Worm (Caenorhabditis elegans) whole organism, L1 larva: ENCODE data around the gene Y53F4B.24.
"Not testable (repeated sequence)": the region's sequence is repeated elsewhere in the genome, so short reads cannot be mapped to it uniquely, and the experiment has no call there.

Source experiments
- C04F5.9 ChIP-seq: sonication (generic microtip); optimal IDR thresholded peaks from 2 replicates; lab custom pipeline; 2016; ENCODE audit warnings: missing genetic modification characterization, missing compliant biosample characterization
- C16A3.4 ChIP-seq: fragments of 150-350 bp; optimal IDR thresholded peaks from 2 replicates; lab custom pipeline; 2014; ENCODE audit warnings: missing biosample characterization, missing genetic modification characterization
- blmp-1 ChIP-seq: fragments of 150-350 bp; optimal IDR thresholded peaks from 2 replicates; lab custom pipeline; 2014; ENCODE audit warnings: missing biosample characterization, missing genetic modification characterization
- ceh-8 ChIP-seq: fragments of 200-800 bp; sonication (Bioruptor generic); optimal IDR thresholded peaks from 2 replicates; lab custom pipeline; 2018; ENCODE audit warnings: mild to moderate bottlenecking, missing genetic modification characterization, moderate library complexity, missing compliant biosample characterization
- efl-1 ChIP-seq, 4 experiments: fragments of 150-350 bp; optimal IDR thresholded peaks in 3 of 4; peaks in 1 of 4; 1 replicate in 1 of 4; 2 replicates in 3 of 4; lab custom pipeline; 2014; ENCODE audit warnings: missing biosample characterization in 2 of 4, missing genetic modification characterization in 2 of 4, missing genetic modification reagents in 2 of 4
- efl-3 ChIP-seq: fragments of 200-800 bp; sonication (Bioruptor generic); optimal IDR thresholded peaks from 2 replicates; lab custom pipeline; 2018; ENCODE audit warnings: mild to moderate bottlenecking, missing genetic modification characterization, missing compliant biosample characterization
- egl-27 ChIP-seq, 2 experiments: fragments of 150-350 bp in 1 of 2; sonication (generic microtip); optimal IDR thresholded peaks; 3 replicates each; lab custom pipeline; 2017 to 2018; ENCODE audit warnings: missing biosample characterization in 2 of 2, missing genetic modification characterization in 2 of 2, missing genetic modification reagents in 2 of 2
- elt-2 ChIP-seq: sonication (generic microtip); optimal IDR thresholded peaks from 2 replicates; lab custom pipeline; 2016; ENCODE audit warnings: missing genetic modification characterization, mild to moderate bottlenecking, inconsistent platforms, missing compliant biosample characterization, missing genetic modification reagents
- elt-3 ChIP-seq, 6 experiments: fragments of 150-350 bp in 1 of 6; sonication (generic microtip); optimal IDR thresholded peaks; 2 replicates each; lab custom pipeline; 2017 to 2018; ENCODE audit warnings: missing biosample characterization in 6 of 6, missing genetic modification characterization in 6 of 6, inconsistent platforms in 1 of 6
- fos-1 ChIP-seq: fragments of 150-350 bp; optimal IDR thresholded peaks from 2 replicates; lab custom pipeline; 2014; ENCODE audit warnings: missing biosample characterization, missing genetic modification characterization
- grh-1 ChIP-seq: fragments of 200-800 bp; sonication (Bioruptor generic); IDR thresholded peaks from 2 replicates; pipeline ENCODE4 v1.3.6; 2022; ENCODE audit warnings: missing genetic modification reagents, missing genetic modification characterization, missing compliant biosample characterization
- hpl-2 ChIP-seq: fragments of 150-350 bp; optimal IDR thresholded peaks from 2 replicates; lab custom pipeline; 2014; ENCODE audit warnings: missing biosample characterization, missing genetic modification reagents, missing genetic modification characterization
- isw-1 ChIP-seq: fragments of 200-800 bp; sonication (Bioruptor generic); IDR thresholded peaks from 2 replicates; pipeline ENCODE4 v1.3.6; 2022; ENCODE audit warnings: missing genetic modification characterization, missing compliant biosample characterization
- jun-1 ChIP-seq: fragments of 150-350 bp; optimal IDR thresholded peaks from 2 replicates; lab custom pipeline; 2014; ENCODE audit warnings: missing biosample characterization, missing genetic modification reagents, missing genetic modification characterization
- lin-13 ChIP-seq: fragments of 150-350 bp; optimal IDR thresholded peaks from 2 replicates; lab custom pipeline; 2014; ENCODE audit warnings: missing biosample characterization, missing genetic modification reagents, missing genetic modification characterization
- lin-15B ChIP-seq: fragments of 150-350 bp; sonication (generic microtip); optimal IDR thresholded peaks from 3 replicates; lab custom pipeline; 2014; ENCODE audit warnings: missing biosample characterization, missing genetic modification characterization
- mab-9 ChIP-seq: fragments of 200-800 bp; sonication (Bioruptor generic); IDR thresholded peaks from 2 replicates; pipeline ENCODE4 v1.3.6; 2022; ENCODE audit warnings: missing genetic modification reagents, missing genetic modification characterization, missing compliant biosample characterization
- mdl-1 ChIP-seq, 2 experiments: fragments of 150-350 bp; optimal IDR thresholded peaks; 2 replicates each; lab custom pipeline; 2014 to 2017; ENCODE audit warnings: missing biosample characterization in 2 of 2, missing genetic modification characterization in 2 of 2, inconsistent platforms in 1 of 2
- mef-2 ChIP-seq: fragments of 150-350 bp; optimal IDR thresholded peaks from 2 replicates; lab custom pipeline; 2014; ENCODE audit warnings: missing biosample characterization, missing genetic modification characterization
- nhr-20 ChIP-seq: sonication (generic microtip); optimal IDR thresholded peaks from 2 replicates; lab custom pipeline; 2016; ENCODE audit warnings: mild to moderate bottlenecking, missing genetic modification characterization, missing compliant biosample characterization
- nhr-28 ChIP-seq: fragments of 150-350 bp; optimal IDR thresholded peaks from 2 replicates; lab custom pipeline; 2014; ENCODE audit warnings: missing biosample characterization, missing genetic modification characterization
- nhr-71 ChIP-seq: sonication (generic microtip); optimal IDR thresholded peaks from 2 replicates; lab custom pipeline; 2016; ENCODE audit warnings: mild to moderate bottlenecking, missing genetic modification characterization, moderate library complexity, missing compliant biosample characterization
- nhr-76 ChIP-seq: sonication (generic microtip); optimal IDR thresholded peaks from 2 replicates; lab custom pipeline; 2017; ENCODE audit warnings: missing biosample characterization, missing genetic modification characterization
- nhr-85 ChIP-seq: sonication (generic microtip); peaks from one replicate; lab custom pipeline; 2016; ENCODE audit warnings: missing genetic modification characterization, inconsistent platforms, missing compliant biosample characterization
- pqm-1 ChIP-seq: sonication (generic microtip); optimal IDR thresholded peaks from 3 replicates; lab custom pipeline; 2017; ENCODE audit warnings: missing biosample characterization, missing genetic modification characterization
- swsn-7 ChIP-seq: sonication (generic microtip); optimal IDR thresholded peaks from 2 replicates; lab custom pipeline; 2016; ENCODE audit warnings: missing genetic modification characterization, missing compliant biosample characterization
- unc-130 ChIP-seq: fragments of 150-350 bp; optimal IDR thresholded peaks from 2 replicates; lab custom pipeline; 2017; ENCODE audit warnings: missing biosample characterization, missing genetic modification characterization, inconsistent platforms
- unc-86 ChIP-seq: sonication (generic microtip); optimal IDR thresholded peaks from 2 replicates; lab custom pipeline; 2016; ENCODE audit warnings: missing genetic modification characterization, missing compliant biosample characterization
- unc-98 ChIP-seq: fragments of 200-800 bp; sonication (Bioruptor generic); IDR thresholded peaks from 2 replicates; pipeline ENCODE4 v1.3.6; 2022; ENCODE audit warnings: missing genetic modification characterization, missing compliant biosample characterization
- zag-1 ChIP-seq: fragments of 150-350 bp; optimal IDR thresholded peaks from 2 replicates; lab custom pipeline; 2014; ENCODE audit warnings: missing biosample characterization, missing genetic modification characterization
- ztf-11 ChIP-seq, 2 experiments: sonication (generic microtip); optimal IDR thresholded peaks; 2 replicates each; lab custom pipeline; 2016 to 2017; ENCODE audit warnings: missing genetic modification characterization in 2 of 2, missing biosample characterization in 1 of 2, missing compliant biosample characterization in 1 of 2
- ztf-4 ChIP-seq: fragments of 150-350 bp; optimal IDR thresholded peaks from 2 replicates; lab custom pipeline; 2014; ENCODE audit warnings: missing biosample characterization, missing genetic modification characterization

Gene Y53F4B.24

DNA sequence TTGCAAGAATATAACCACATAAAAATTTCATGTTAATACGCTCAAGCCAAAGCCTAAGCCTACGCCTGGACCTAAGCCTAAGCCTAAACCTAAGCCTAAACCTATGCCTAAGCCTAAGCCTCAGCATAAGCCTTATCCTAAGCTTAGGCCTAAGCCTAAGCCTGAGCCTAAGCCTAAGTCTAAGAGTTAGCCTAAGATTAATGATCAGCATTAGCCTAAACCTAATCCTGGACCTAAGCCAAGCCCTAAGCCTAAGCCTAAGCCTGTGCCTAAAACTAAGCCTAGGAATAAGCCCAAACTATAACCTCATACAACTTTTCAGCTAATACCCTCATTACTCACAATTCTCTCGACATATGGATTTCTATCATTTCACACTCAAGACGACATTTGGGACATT, 24.1 kb upstream of the Y53F4B.24 start:
- TF ChIP-seq nhr-28 (tag; lab: Kevin White, UChicago), result no peak
- no peak for TF ChIP-seq unc-86
- TF ChIP-seq mef-2 (tag; lab: Kevin White, UChicago), result no peak
- no peak for TF ChIP-seq efl-1 (optimal IDR thresholded peaks at IDR 0.05; lab: Kevin White, UChicago)
- TF ChIP-seq efl-1 (GFP tag; optimal IDR thresholded peaks at IDR 0.05 in 1 of 2; lab: Kevin White, UChicago), result peak in 1 of 2 experiments; percentile 59
- TF ChIP-seq ceh-8 (GFP tag; lab: Kevin White, UChicago), result no peak
- TF ChIP-seq elt-3 (tag; optimal IDR thresholded peaks at IDR 0.05; lab: Kevin White, UChicago), result no peak
- TF ChIP-seq fos-1, result no peak

DNA sequence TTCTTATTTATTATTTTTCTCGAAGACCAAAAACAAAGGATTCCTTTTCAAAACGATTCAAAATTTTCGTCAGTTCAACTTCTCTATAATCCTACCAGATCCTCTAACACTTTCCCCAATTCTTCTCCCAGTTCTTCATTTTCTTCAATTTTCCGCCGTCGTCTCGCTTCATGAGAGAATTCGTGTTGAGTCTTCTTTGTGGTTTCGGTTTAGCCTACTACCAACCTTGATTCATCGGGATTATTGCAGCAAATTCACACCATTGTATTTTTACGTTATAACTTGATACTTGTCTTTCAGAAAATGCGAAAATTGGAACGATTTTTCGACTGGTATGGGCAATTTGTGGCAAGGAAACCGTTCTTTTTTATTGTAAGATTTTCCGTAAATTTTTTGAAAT, 23.6 kb upstream of the Y53F4B.24 start, which contains the start of gene ptr-20:
TSS of gene ptr-20 (plus strand) at position 301 of the 400 bp plus-strand sequence.
- TF ChIP-seq ztf-11 (tag; optimal IDR thresholded peaks at IDR 0.05; lab: Kevin White, UChicago), result no peak
- no peak for TF ChIP-seq C16A3.4 (tag; lab: Kevin White, UChicago)
- TF ChIP-seq egl-27 (tag; optimal IDR thresholded peaks at IDR 0.05; lab: Kevin White, UChicago), result no peak
- no peak for TF ChIP-seq nhr-76
- TF ChIP-seq pqm-1 (tag; lab: Kevin White, UChicago), result no peak
- TF ChIP-seq elt-2, result no peak

DNA sequence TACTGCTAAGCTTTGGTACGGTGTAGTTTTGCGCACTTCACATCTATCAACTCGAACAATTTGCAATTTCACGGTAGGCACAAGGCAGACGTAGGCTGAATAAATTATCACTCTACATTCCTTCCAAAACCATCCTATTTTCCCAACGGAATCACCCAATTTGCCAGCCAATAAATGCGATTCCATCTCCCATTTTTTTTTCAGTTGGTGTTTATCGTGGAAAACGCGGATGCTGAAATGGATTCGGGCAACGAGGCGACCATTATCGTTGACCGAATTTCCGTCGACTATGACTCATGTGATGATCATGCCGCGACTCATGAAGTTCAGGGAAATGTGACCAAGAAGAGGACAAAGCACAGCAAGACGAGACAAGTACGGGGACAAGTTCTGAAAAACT, 14.2 kb upstream of the Y53F4B.24 start:
- TF ChIP-seq ztf-4 (tag; lab: Kevin White, UChicago), result no peak
- TF ChIP-seq mdl-1 (tag; optimal IDR thresholded peaks at IDR 0.05; lab: Kevin White, UChicago), result no peak
- TF ChIP-seq unc-98 (GFP tag; lab: Robert Waterston, UW), result no peak
- TF ChIP-seq lin-13 (GFP tag; lab: Kevin White, UChicago), result no peak
- no peak for TF ChIP-seq efl-3 (GFP tag; lab: Kevin White, UChicago)
- TF ChIP-seq unc-86, result no peak
- no peak for TF ChIP-seq nhr-20 (tag; lab: Kevin White, UChicago)
- TF ChIP-seq grh-1 (GFP tag; lab: Robert Waterston, UW), result no peak
- TF ChIP-seq C04F5.9 (tag; lab: Kevin White, UChicago), result no peak
- no peak for TF ChIP-seq lin-15B (tag; lab: Kevin White, UChicago)
- no peak for TF ChIP-seq nhr-71
- no peak for TF ChIP-seq swsn-7

DNA sequence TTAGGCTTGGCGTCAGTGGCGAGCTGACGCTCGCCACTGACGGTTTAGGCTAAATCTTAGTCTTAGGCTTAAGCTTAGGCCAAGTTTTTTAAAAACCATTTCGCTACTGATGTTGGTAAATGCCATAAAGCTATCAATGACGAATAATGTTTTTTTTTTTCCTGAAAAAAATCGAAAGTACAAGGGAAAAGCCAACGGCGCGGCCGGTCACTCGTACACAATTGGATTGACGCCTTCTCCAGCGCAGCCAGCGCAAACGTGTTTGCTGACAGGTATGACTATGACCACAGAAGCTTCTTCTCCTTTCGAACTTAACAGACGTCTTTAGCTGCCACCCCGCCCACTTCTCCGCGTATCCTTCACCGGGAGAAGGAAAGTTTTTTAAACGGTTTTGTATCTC, 11.4 kb upstream of the Y53F4B.24 start, which contains the start of gene Y53F4B.27:
TSS of gene Y53F4B.27 (plus strand) at position 301 of the 400 bp plus-strand sequence.
- TF ChIP-seq blmp-1 (tag; lab: Kevin White, UChicago) (peak; percentile 63), hpl-2 (GFP tag; lab: Kevin White, UChicago) (no peak), nhr-85 (tag; lab: Kevin White, UChicago) (no peak)

DNA sequence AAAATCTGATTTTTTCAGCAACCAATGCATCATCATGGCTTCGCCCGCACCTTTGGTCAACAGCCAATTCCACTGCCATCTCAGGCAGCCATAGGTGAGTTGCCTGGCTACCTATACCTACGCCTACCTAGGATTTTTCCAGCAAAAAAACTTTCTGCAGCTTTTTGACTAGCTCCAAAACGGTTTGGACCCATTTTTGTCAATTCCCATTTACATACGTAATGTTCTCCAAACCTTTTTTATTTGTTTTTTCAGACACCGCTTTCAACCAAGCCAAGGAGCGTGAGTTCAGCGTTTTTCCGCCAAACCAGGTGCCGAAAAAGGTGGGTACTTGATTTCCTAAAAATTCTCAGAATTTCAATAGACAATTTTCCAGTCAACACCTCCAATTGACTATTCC, 9.5 kb upstream of the Y53F4B.24 start:
- TF ChIP-seq zag-1 (tag; lab: Kevin White, UChicago), result no peak
- no peak for TF ChIP-seq efl-1 (optimal IDR thresholded peaks at IDR 0.05; lab: Kevin White, UChicago)
- peak in 1 of 2 experiments; percentile 90 for TF ChIP-seq efl-1 (GFP tag; optimal IDR thresholded peaks at IDR 0.05 in 1 of 2; lab: Kevin White, UChicago)

DNA sequence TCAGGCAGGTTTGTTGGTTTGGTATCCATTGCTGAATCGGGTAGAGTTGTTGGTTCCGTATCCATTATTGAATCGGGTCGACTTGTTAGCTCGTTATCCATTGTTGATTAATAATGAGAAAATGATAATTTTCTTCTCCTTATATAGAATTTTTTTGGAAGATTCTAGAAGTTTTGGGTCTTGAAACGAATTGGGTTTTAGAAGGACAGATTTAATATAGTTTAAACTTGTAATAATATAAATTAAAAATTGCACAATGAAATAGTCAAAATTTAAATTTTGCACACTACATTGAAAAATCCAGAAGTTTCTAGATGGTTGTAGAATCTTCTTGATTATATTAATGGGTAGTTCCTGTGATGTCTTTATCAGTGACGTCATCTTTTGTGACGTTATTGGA, 6.6 kb upstream of the Y53F4B.24 start, which contains the start of gene Y53F4B.26:
TSS of gene Y53F4B.26 (minus strand) at position 101 of the 400 bp plus-strand sequence.
- not testable (repeated sequence) for TF ChIP-seq jun-1 (tag; lab: Kevin White, UChicago); isw-1 (GFP tag; lab: Robert Waterston, UW); unc-86
- TF ChIP-seq, all 84 proteins: peak for 0; not testable (repeated sequence) for 84

DNA sequence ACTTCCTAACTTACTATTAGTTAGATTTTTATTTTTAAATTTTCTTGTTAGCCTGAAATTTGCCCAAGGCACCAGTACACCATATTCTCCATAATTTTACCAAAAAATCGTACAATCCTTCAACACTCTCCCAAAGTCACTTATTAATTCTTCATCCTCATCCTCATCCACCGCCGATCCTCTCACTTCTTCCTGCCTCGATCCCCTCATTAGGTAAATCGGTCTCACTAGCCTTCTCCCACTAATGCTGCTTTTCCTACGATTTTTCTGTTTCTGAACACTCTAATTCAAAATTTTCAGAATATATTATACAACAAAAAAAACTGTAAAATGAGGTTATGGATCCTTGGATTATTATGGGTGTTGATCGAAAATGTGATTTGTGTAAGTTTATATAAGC, 1.7 kb upstream of the Y53F4B.24 start, which contains the start of gene Y53F4B.25:
TSS of gene Y53F4B.25 (plus strand) at position 301 of the 400 bp plus-strand sequence.
- no peak for TF ChIP-seq unc-130 (tag; lab: Kevin White, UChicago)
- TF ChIP-seq mab-9 (GFP tag; lab: Robert Waterston, UW), result no peak
